Worm (Caenorhabditis elegans): Measurements from ENCODE around the gene fbxb-79.

fbxb-79 gene

DNA sequence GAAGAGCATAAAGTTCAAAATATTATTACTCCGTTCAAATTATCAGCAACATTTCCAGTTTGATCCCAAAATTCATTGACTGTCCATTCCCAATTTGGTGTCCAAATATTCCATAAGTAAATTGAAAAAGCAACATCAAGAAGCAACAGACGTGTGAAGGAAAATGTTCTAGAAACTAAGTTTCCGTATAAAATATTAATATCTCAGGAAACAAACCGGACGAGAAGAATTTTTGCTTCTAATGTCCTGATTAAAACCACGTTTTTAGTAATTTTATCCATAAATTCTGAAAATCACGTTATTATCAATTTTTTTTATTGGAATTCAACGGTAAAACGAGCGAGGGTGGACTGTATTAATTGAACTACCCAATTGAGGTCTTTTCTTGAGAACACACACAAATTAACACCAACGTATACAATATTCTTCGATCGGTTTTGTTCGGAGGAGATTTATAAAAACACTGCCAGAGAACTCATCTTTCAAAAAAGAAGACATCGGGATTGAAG lies 42.3 kb downstream of the fbxb-79 start, which contains the start of gene pigq-1 (continued):
- TF ChIP-seq R02D3.7 (tag; optimal IDR thresholded peaks at IDR 0.05) (no peak), F37D6.2 (tag; optimal IDR thresholded peaks at IDR 0.05) (no peak), lir-3 (tag; optimal IDR thresholded peaks at IDR 0.05) (no peak), ceh-28 (tag; optimal IDR thresholded peaks at IDR 0.05) (no peak), Y5F2A.4 (GFP tag; optimal IDR thresholded peaks at IDR 0.05) (no peak), hif-1 (tag; optimal IDR thresholded peaks at IDR 0.05) (no peak), ceh-20 (GFP tag; IDR thresholded peaks at IDR 0.05) (no peak), aly-2 (tag; optimal IDR thresholded peaks at IDR 0.05) (no peak), Y105C5A.15 (GFP tag; IDR thresholded peaks at IDR 0.05) (0 out of 2 replicates have a peak, but pooled peaks have one; percentile 54), lin-13 (GFP tag; optimal IDR thresholded peaks at IDR 0.05) (no peak), mxl-3 (GFP tag; optimal IDR thresholded peaks at IDR 0.05) (no peak), lin-1 (GFP tag; IDR thresholded peaks at IDR 0.05) (no peak), madf-5 (GFP tag; IDR thresholded peaks at IDR 0.05) (0 out of 4 replicates have a peak, but pooled peaks of 1 of the 2 experiments have one; percentile 24), nhr-111 (GFP tag; optimal IDR thresholded peaks at IDR 0.05) (no peak), nhr-42 (GFP tag; IDR thresholded peaks at IDR 0.05) (no peak), jun-1 (tag; optimal IDR thresholded peaks at IDR 0.05) (no peak), spr-1 (tag; optimal IDR thresholded peaks at IDR 0.05) (peak; percentile 43), ceh-82 (tag; optimal IDR thresholded peaks at IDR 0.05) (no peak), nhr-11 (tag; optimal IDR thresholded peaks at IDR 0.05) (no peak), nhr-76 (tag; optimal IDR thresholded peaks at IDR 0.05) (no peak), nhr-10 (tag; optimal IDR thresholded peaks at IDR 0.05) (no peak), hlh-30 (tag; optimal IDR thresholded peaks at IDR 0.05; ENCODE audit: insufficient read depth) (no peak), arid-1 (GFP tag; conservative IDR thresholded peaks at IDR 0.05) (no peak), Y75B8A.6 (GFP tag; IDR thresholded peaks at IDR 0.05) (no peak), lin-29 (GFP tag; IDR thresholded peaks at IDR 0.05) (no peak), nhr-25 (tag; optimal IDR thresholded peaks at IDR 0.05; ENCODE audit: borderline replicate concordance, insufficient read depth) (no peak), ceh-62 (tag; optimal IDR thresholded peaks at IDR 0.05) (no peak), ceh-32 (tag; optimal IDR thresholded peaks at IDR 0.05; ENCODE audit: poor library complexity) (no peak), php-3 (GFP tag; IDR thresholded peaks at IDR 0.05) (no peak), zip-11 (GFP tag; IDR thresholded peaks at IDR 0.05) (no peak), dpl-1 (GFP tag; optimal IDR thresholded peaks at IDR 0.05) (peak; percentile 21), T20F7.1 (GFP tag; optimal IDR thresholded peaks at IDR 0.05) (peak; percentile 53), hmg-1.1 (GFP tag; IDR thresholded peaks at IDR 0.05) (no peak), skn-1 (tag; optimal IDR thresholded peaks at IDR 0.05) (no peak), saeg-2 (GFP tag; IDR thresholded peaks at IDR 0.05) (no peak), F44E2.7 (GFP tag; IDR thresholded peaks at IDR 0.05) (no peak), tra-1 (GFP tag; IDR thresholded peaks at IDR 0.05) (no peak; the same call in 1 of the 2 replicates), cey-2 (tag; optimal IDR thresholded peaks at IDR 0.05; ENCODE audit: borderline replicate concordance, insufficient read depth) (no peak), aha-1 (tag) (no peak), nhr-237 (tag; optimal IDR thresholded peaks at IDR 0.05) (peak; percentile 16), mdt-29 (GFP tag; IDR thresholded peaks at IDR 0.05) (peak; percentile 34; the same call in 1 of the 2 replicates), F10B5.3 (tag; optimal IDR thresholded peaks at IDR 0.05) (no peak), snpc-1.2 (GFP tag; IDR thresholded peaks at IDR 0.05) (peak; percentile 65; the same call in 1 of the 2 replicates), zfp-2 (tag; optimal IDR thresholded peaks at IDR 0.05) (peak; percentile 25), unc-39 (tag; optimal IDR thresholded peaks at IDR 0.05) (no peak), lin-38 (GFP tag; IDR thresholded peaks at IDR 0.05) (peak; percentile 65), ZK337.2 (GFP tag; IDR thresholded peaks at IDR 0.05) (no peak), mdl-1 (tag; optimal IDR thresholded peaks at IDR 0.05) (no peak), zfp-3 (GFP tag; conservative IDR thresholded peaks at IDR 0.05) (peak; percentile 61; the same call in 1 of the 2 replicates), fkh-10 (GFP tag; optimal IDR thresholded peaks at IDR 0.05) (no peak), nhr-77 (tag; optimal IDR thresholded peaks at IDR 0.05) (no peak)

Data from whole organism, L4 larva.